Fruit fly (Drosophila melanogaster): ENCODE measurements around the gene cm.

The cm gene

dm6 chrX:7013320-7014214 lies 2.6 kb upstream of the cm start, which contains the start of the genes CG3032 and CG4593 (continued):
- TF ChIP-seq Bgb (GFP tag; IDR thresholded peaks at IDR 0.05; ENCODE audit: partially characterized antibody) (no peak), Nf-YA (GFP tag; IDR thresholded peaks at IDR 0.05) (peak; percentile 77; the same call in 1 of the 2 replicates), CG30020 (tag; optimal IDR thresholded peaks at IDR 0.05) (peak; percentile 42), Lim3 (GFP tag; IDR thresholded peaks at IDR 0.05) (no peak; the same call in 1 of the 2 replicates), CG12744 (GFP tag; optimal IDR thresholded peaks at IDR 0.05) (peak; percentile 52), CG32532 (GFP tag; IDR thresholded peaks at IDR 0.05) (peak; percentile 92), CG11695 (GFP tag; IDR thresholded peaks at IDR 0.05) (peak; percentile 82; the same call in 2 of the 3 replicates), CG9215 (GFP tag; IDR thresholded peaks at IDR 0.05) (peak; percentile 83), mam (GFP tag; optimal IDR thresholded peaks at IDR 0.05) (peak; percentile 89), CG11456 (GFP tag; IDR thresholded peaks at IDR 0.05) (peak; percentile 87), Ada2b (GFP tag; IDR thresholded peaks at IDR 0.05) (peak; percentile 88), gsb (GFP tag; IDR thresholded peaks at IDR 0.05) (peak; percentile 87), CG7839 (tag; optimal IDR thresholded peaks at IDR 0.05) (peak; percentile 86), CG4282 (GFP tag; optimal IDR thresholded peaks at IDR 0.05) (peak; percentile 49), en (GFP tag; optimal IDR thresholded peaks at IDR 0.05) (peak; percentile 20), CG17612 (GFP tag; IDR thresholded peaks at IDR 0.05) (peak; percentile 28; the same call in 1 of the 2 replicates), bigmax (GFP tag; optimal IDR thresholded peaks at IDR 0.05) (no peak), Ets97D (GFP tag; optimal IDR thresholded peaks at IDR 0.05) (peak; percentile 54), onecut (GFP tag; IDR thresholded peaks at IDR 0.05) (peak; percentile 19; the same call in 1 of the 2 replicates), danr (GFP tag; IDR thresholded peaks at IDR 0.05) (peak; percentile 70), zen2 (GFP tag; IDR thresholded peaks at IDR 0.05; ENCODE audit: partially characterized antibody) (no peak), D19A (tag; optimal IDR thresholded peaks at IDR 0.05) (peak; percentile 58), ci (GFP tag; IDR thresholded peaks at IDR 0.05) (peak; percentile 89), CG1529 (GFP tag; optimal IDR thresholded peaks at IDR 0.05) (peak; percentile 60), MESR4 (GFP tag; optimal IDR thresholded peaks at IDR 0.05) (peak; percentile 72), Hand (GFP tag; optimal IDR thresholded peaks at IDR 0.05) (peak; percentile 40), kni (GFP tag; optimal IDR thresholded peaks at IDR 0.05) (no peak), CG12299 (tag; optimal IDR thresholded peaks at IDR 0.05) (peak; percentile 62), tx (GFP tag; optimal IDR thresholded peaks at IDR 0.05) (peak; percentile 77), Myb (GFP tag; optimal IDR thresholded peaks at IDR 0.05) (peak; percentile 45), Optix (GFP tag; IDR thresholded peaks at IDR 0.05) (peak; percentile 68; the same call in 2 of the 3 replicates), ap (GFP tag; IDR thresholded peaks at IDR 0.05) (peak; percentile 66), vfl (GFP tag; optimal IDR thresholded peaks at IDR 0.05) (peak; percentile 56), chn (GFP tag; optimal IDR thresholded peaks at IDR 0.05) (peak; percentile 72), CG6272 (GFP tag; IDR thresholded peaks at IDR 0.05) (peak; percentile 87), CG30431 (GFP tag; optimal IDR thresholded peaks at IDR 0.05) (peak; percentile 61), gro (GFP tag; optimal IDR thresholded peaks at IDR 0.05) (peak; percentile 72), tll (GFP tag; optimal IDR thresholded peaks at IDR 0.05) (no peak), dm (GFP tag; optimal IDR thresholded peaks at IDR 0.05) (no peak), pan (optimal IDR thresholded peaks at IDR 0.05) (no peak), pan (GFP tag; optimal IDR thresholded peaks at IDR 0.05 in 1 of 2, IDR thresholded peaks at IDR 0.05 in 1 of 2) (peak in 1 of 2 experiments; percentile 94), fd64A (GFP tag; optimal IDR thresholded peaks at IDR 0.05) (no peak), NK7.1 (GFP tag; optimal IDR thresholded peaks at IDR 0.05) (peak; percentile 56), wdn (GFP tag; IDR thresholded peaks at IDR 0.05) (peak; percentile 58; the same call in 1 of the 2 replicates), CG1603 (tag; optimal IDR thresholded peaks at IDR 0.05) (peak; percentile 83), CG8924 (tag; optimal IDR thresholded peaks at IDR 0.05) (peak; percentile 77), gcm2 (GFP tag; optimal IDR thresholded peaks at IDR 0.05) (peak; percentile 54), da (GFP tag; optimal IDR thresholded peaks at IDR 0.05) (no peak), CG10959 (GFP tag; IDR thresholded peaks at IDR 0.05) (peak; percentile 37; the same call in 1 of the 2 replicates)
